Fruit fly (Drosophila melanogaster): Measurements from ENCODE around the gene CG6661.
A peak's percentile ranks its signal among the peaks of the same experiment; 100 is the strongest.

The CG6661 gene

DNA sequence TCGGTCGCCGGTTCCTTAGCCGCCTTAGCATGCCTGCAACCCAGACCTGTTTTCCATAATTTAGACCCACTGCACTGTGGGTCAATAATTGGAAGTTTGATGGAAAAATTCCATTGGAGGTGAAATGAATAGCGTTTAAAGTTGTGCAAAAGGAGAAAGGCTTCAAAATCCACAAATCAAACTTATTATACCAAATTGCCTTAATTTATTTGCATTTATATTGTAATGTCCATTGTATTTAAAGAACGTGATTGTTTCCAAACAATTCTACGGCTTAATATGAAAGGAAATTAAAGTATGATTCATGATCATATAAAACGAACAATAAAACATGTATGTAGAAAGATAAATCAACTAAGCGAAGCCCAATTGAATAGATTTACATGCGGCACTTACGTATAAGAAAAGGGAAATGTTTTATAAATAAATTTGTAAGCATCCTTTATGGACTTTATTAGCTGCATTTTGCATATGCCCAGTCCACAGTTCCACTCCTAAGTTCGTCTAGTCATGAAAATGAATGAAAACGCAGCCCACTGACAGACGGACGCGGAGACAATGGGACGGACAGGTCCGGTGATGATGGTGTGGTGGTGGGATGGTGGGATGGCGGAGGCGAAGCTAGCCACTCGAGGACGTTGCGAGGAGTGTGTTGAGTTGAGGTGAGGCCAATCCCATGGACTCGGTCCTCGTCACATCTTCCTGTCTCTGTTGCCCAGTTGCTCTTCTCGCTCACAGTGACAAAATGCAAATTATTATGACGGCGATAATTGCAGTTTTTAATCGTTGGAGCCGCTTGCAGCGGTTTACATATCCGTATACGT is 28.9 kb downstream of the CG6661 start (continued):
- peak; percentile 46 for TF ChIP-seq Med (GFP tag)
- no peak for TF ChIP-seq CTCF (GFP tag; optimal IDR thresholded peaks at IDR 0.05)
- TF ChIP-seq vnd (GFP tag; IDR thresholded peaks at IDR 0.05; ENCODE audit: partially characterized antibody), result no peak
- TF ChIP-seq Oli (tag; optimal IDR thresholded peaks at IDR 0.05), result peak; percentile 21
- 0 out of 2 replicates have a peak, but pooled peaks have one; percentile 12 for TF ChIP-seq rib (GFP tag; IDR thresholded peaks at IDR 0.05)

dm6 chr3L:14064065-14064414 is 29.5 kb downstream of the CG6661 start:
- TF ChIP-seq CG2678 (tag; optimal IDR thresholded peaks at IDR 0.05), result no peak
- peak; percentile 9 for TF ChIP-seq kni (GFP tag; optimal IDR thresholded peaks at IDR 0.05)
- TF ChIP-seq tx (GFP tag; optimal IDR thresholded peaks at IDR 0.05), result no peak
- peak; percentile 15 for TF ChIP-seq gsb-n (tag; optimal IDR thresholded peaks at IDR 0.05)
- no peak for TF ChIP-seq CG6765 (GFP tag; optimal IDR thresholded peaks at IDR 0.05)
- no peak for TF ChIP-seq tap (tag; optimal IDR thresholded peaks at IDR 0.05)
- no peak for TF ChIP-seq Antp (GFP tag; optimal IDR thresholded peaks at IDR 0.05)
- TF ChIP-seq chinmo (GFP tag; IDR thresholded peaks at IDR 0.05; ENCODE audit: partially characterized antibody), result peak; percentile 69; the same call in 2 of the 4 replicates
- TF ChIP-seq Spps (tag; optimal IDR thresholded peaks at IDR 0.05), result no peak
- peak; percentile 63 for TF ChIP-seq CG5180 (GFP tag; optimal IDR thresholded peaks at IDR 0.05)
- peak; percentile 59 for TF ChIP-seq cg (GFP tag; optimal IDR thresholded peaks at IDR 0.05)
- peak; percentile 58; the same call in 1 of the 3 replicates for TF ChIP-seq sr (GFP tag; IDR thresholded peaks at IDR 0.05)
- peak; percentile 67 for TF ChIP-seq sd (tag; optimal IDR thresholded peaks at IDR 0.05)
- TF ChIP-seq CG9727 (GFP tag; optimal IDR thresholded peaks at IDR 0.05), result no peak
- peak; percentile 45 for TF ChIP-seq sqz (GFP tag; optimal IDR thresholded peaks at IDR 0.05)
- 0 out of 3 replicates have a peak, but pooled peaks have one; percentile 8 for TF ChIP-seq so (GFP tag; IDR thresholded peaks at IDR 0.05)
- TF ChIP-seq sens (GFP tag), result peak; percentile 30

dm6 chr3L:14071621-14072020 is 37.0 kb downstream of the CG6661 start, which contains the start of gene Pex1:
Gene Pex1, plus strand, starts transcription at chr3L:14071892.
- TF ChIP-seq CG10543 (GFP tag; optimal IDR thresholded peaks at IDR 0.05) (no peak), gcm2 (GFP tag; optimal IDR thresholded peaks at IDR 0.05) (no peak), wdn (GFP tag; IDR thresholded peaks at IDR 0.05) (no peak), CG8478 (optimal IDR thresholded peaks at IDR 0.05) (no peak), Deaf1 (tag; optimal IDR thresholded peaks at IDR 0.05) (no peak), bowl (GFP tag; IDR thresholded peaks at IDR 0.05) (no peak), MTF-1 (GFP tag; optimal IDR thresholded peaks at IDR 0.05; ENCODE audit: borderline replicate concordance) (no peak), CG11560 (tag; IDR thresholded peaks at IDR 0.05) (no peak), CG3407 (GFP tag; optimal IDR thresholded peaks at IDR 0.05) (no peak), Lhr (GFP tag; optimal IDR thresholded peaks at IDR 0.05) (peak; percentile 17), az2 (GFP tag; optimal IDR thresholded peaks at IDR 0.05) (no peak), salm (tag; optimal IDR thresholded peaks at IDR 0.05) (no peak), Sry-δ (GFP tag; optimal IDR thresholded peaks at IDR 0.05) (peak; percentile 92), Eip74EF (GFP tag; optimal IDR thresholded peaks at IDR 0.05) (no peak), Aef1 (GFP tag; IDR thresholded peaks at IDR 0.05) (no peak), pan (optimal IDR thresholded peaks at IDR 0.05) (no peak), pan (GFP tag; optimal IDR thresholded peaks at IDR 0.05 in 1 of 2, IDR thresholded peaks at IDR 0.05 in 1 of 2) (peak in 1 of 2 experiments; percentile 27), CG11456 (GFP tag; IDR thresholded peaks at IDR 0.05) (0 out of 3 replicates have a peak, but pooled peaks have one; percentile 60), ab (GFP tag; optimal IDR thresholded peaks at IDR 0.05) (no peak), CG11247 (GFP tag; IDR thresholded peaks at IDR 0.05) (0 out of 2 replicates have a peak, but pooled peaks have one; percentile 9), zen2 (GFP tag; IDR thresholded peaks at IDR 0.05; ENCODE audit: partially characterized antibody) (peak; percentile 69), CG10147 (GFP tag; optimal IDR thresholded peaks at IDR 0.05) (no peak), Ssrp (tag; optimal IDR thresholded peaks at IDR 0.05) (no peak), unc-4 (GFP tag; IDR thresholded peaks at IDR 0.05; ENCODE audit: partially characterized antibody) (peak; percentile 86), B-H1 (GFP tag; IDR thresholded peaks at IDR 0.05) (no peak), CG12391 (tag; optimal IDR thresholded peaks at IDR 0.05) (peak; percentile 30)
